Fruit fly (Drosophila melanogaster) whole organism, wandering third instar larva: ENCODE measurements around the gene Pif1B.

Source experiments
- Abd-B ChIP-seq: fragments of >200 bp; optimal IDR thresholded peaks from 2 replicates; lab custom pipeline; 2017; ENCODE audit warnings: missing biosample characterization, missing genetic modification characterization
- CG32264 ChIP-seq: fragments of 200-800 bp; sonication (Bioruptor generic); optimal IDR thresholded peaks from 2 replicates; lab custom pipeline; 2016; ENCODE audit warnings: missing biosample characterization, missing genetic modification characterization
- CG9705 ChIP-seq: fragments of 200-800 bp; sonication (Bioruptor generic); optimal IDR thresholded peaks from 2 replicates; lab custom pipeline; 2018; ENCODE audit warnings: missing biosample characterization, mild to moderate bottlenecking, missing genetic modification characterization
- Dfd ChIP-seq: fragments of >200 bp; optimal IDR thresholded peaks from 2 replicates; lab custom pipeline; 2017; ENCODE audit warnings: missing biosample characterization, missing genetic modification characterization
- Dif ChIP-seq: fragments of 200-275, 200-300 bp; sonication (Bioruptor generic); optimal IDR thresholded peaks from 2 replicates; lab custom pipeline; 2018; ENCODE audit warnings: missing biosample characterization, missing genetic modification characterization; ENCODE audit not compliant: partially characterized antibody
- HLH106 ChIP-seq: fragments of 200-800 bp; optimal IDR thresholded peaks from 3 replicates; lab custom pipeline; 2019; ENCODE audit warnings: missing biosample characterization, mild to moderate bottlenecking, missing genetic modification characterization, moderate library complexity
- Hnf4 ChIP-seq: fragments of 200-800 bp; sonication (Bioruptor generic); optimal IDR thresholded peaks from 2 replicates; lab custom pipeline; 2016; ENCODE audit warnings: missing biosample characterization, mild to moderate bottlenecking, missing genetic modification characterization
- Hr78 ChIP-seq: fragments of >200 bp; optimal IDR thresholded peaks from 2 replicates; lab custom pipeline; 2017; ENCODE audit warnings: missing biosample characterization, missing genetic modification characterization
- Jra ChIP-seq: sonication (Bioruptor generic); optimal IDR thresholded peaks from 2 replicates; lab custom pipeline; 2016; ENCODE audit warnings: missing biosample characterization, missing genetic modification characterization
- Mio ChIP-seq: sonication (Bioruptor generic); optimal IDR thresholded peaks from 2 replicates; lab custom pipeline; 2016; ENCODE audit warnings: missing biosample characterization, missing genetic modification characterization
- Myc ChIP-seq: fragments of >200 bp; optimal IDR thresholded peaks from 2 replicates; lab custom pipeline; 2017
- OdsH ChIP-seq: fragments of 200-800 bp; sonication (Bioruptor generic); optimal IDR thresholded peaks from 2 replicates; lab custom pipeline; 2016; ENCODE audit warnings: missing biosample characterization, mild to moderate bottlenecking, missing genetic modification characterization
- Rel ChIP-seq, 2 experiments: fragments of 200-800 bp; sonication (Bioruptor generic) in 1 of 2; optimal IDR thresholded peaks; 2 replicates in 1 of 2; 3 replicates in 1 of 2; lab custom pipeline; 2016 to 2019; ENCODE audit warnings: mild to moderate bottlenecking in 2 of 2, missing biosample characterization in 2 of 2, missing genetic modification characterization in 2 of 2, moderate library complexity in 1 of 2
- Sp1 ChIP-seq: fragments of 200-800 bp; sonication (Bioruptor generic); optimal IDR thresholded peaks from 3 replicates; lab custom pipeline; 2019; ENCODE audit warnings: missing biosample characterization, mild to moderate bottlenecking, missing genetic modification characterization, moderate library complexity
- br ChIP-seq: fragments of 200-800 bp; sonication (Bioruptor generic); optimal IDR thresholded peaks from 2 replicates; lab custom pipeline; 2016; ENCODE audit warnings: missing biosample characterization, missing genetic modification characterization
- brk ChIP-seq: fragments of 200-800 bp; sonication (Bioruptor generic); optimal IDR thresholded peaks from 2 replicates; lab custom pipeline; 2016; ENCODE audit warnings: missing biosample characterization, mild to moderate bottlenecking, missing genetic modification characterization
- dl ChIP-seq, 2 experiments: fragments of 175-275, 200-275 bp in 1 of 2; fragments of 200-275 bp in 1 of 2; sonication (Bioruptor generic); optimal IDR thresholded peaks; lab custom pipeline; 2018; ENCODE audit warnings: mild to moderate bottlenecking in 2 of 2, missing biosample characterization in 2 of 2, missing genetic modification characterization in 2 of 2, moderate library complexity in 2 of 2; ENCODE audit not compliant: partially characterized antibody in 2 of 2, insufficient read depth in 1 of 2
- dmrt93B ChIP-seq: fragments of 200-800 bp; sonication (Bioruptor generic); optimal IDR thresholded peaks from 2 replicates; lab custom pipeline; 2018; ENCODE audit warnings: missing biosample characterization, mild to moderate bottlenecking, missing genetic modification characterization
- ey ChIP-seq: fragments of 200-800 bp; sonication (Bioruptor generic); optimal IDR thresholded peaks from 2 replicates; lab custom pipeline; 2016; ENCODE audit warnings: missing biosample characterization, missing genetic modification characterization
- foxo ChIP-seq, 2 experiments: fragments of 200-800 bp; sonication (Bioruptor generic); optimal IDR thresholded peaks; 2 replicates in 1 of 2; 3 replicates in 1 of 2; lab custom pipeline; 2016 to 2017; ENCODE audit warnings: missing biosample characterization in 2 of 2, missing genetic modification characterization in 2 of 2
- h ChIP-seq: fragments of 200-800 bp; sonication (Bioruptor generic); optimal IDR thresholded peaks from 3 replicates; lab custom pipeline; 2016; ENCODE audit warnings: missing biosample characterization, mild to moderate bottlenecking, missing genetic modification characterization
- jim ChIP-seq: fragments of 175-275, 200-325 bp; sonication (Bioruptor generic); optimal IDR thresholded peaks from 2 replicates; lab custom pipeline; 2016; ENCODE audit warnings: missing biosample characterization, mild to moderate bottlenecking, missing genetic modification characterization
- lola ChIP-seq: fragments of >200 bp; optimal IDR thresholded peaks from 2 replicates; lab custom pipeline; 2017; ENCODE audit warnings: missing biosample characterization, missing genetic modification characterization
- pan ChIP-seq: fragments of >200 bp; optimal IDR thresholded peaks from 2 replicates; lab custom pipeline; 2017
- psq ChIP-seq: fragments of 200-800 bp; sonication (Bioruptor generic); optimal IDR thresholded peaks from 3 replicates; lab custom pipeline; 2017; ENCODE audit warnings: missing biosample characterization, mild to moderate bottlenecking, missing genetic modification characterization, moderate library complexity
- rgr ChIP-seq: fragments of 200-800 bp; sonication (Bioruptor generic); optimal IDR thresholded peaks from 3 replicates; lab custom pipeline; 2016; ENCODE audit warnings: missing biosample characterization, mild to moderate bottlenecking, missing genetic modification characterization
- sage ChIP-seq: fragments of 200-800 bp; sonication (Bioruptor generic); optimal IDR thresholded peaks from 2 replicates; lab custom pipeline; 2016; ENCODE audit warnings: missing biosample characterization, mild to moderate bottlenecking, missing genetic modification characterization
- sv ChIP-seq: fragments of 200-800 bp; sonication (Bioruptor generic); optimal IDR thresholded peaks from 3 replicates; lab custom pipeline; 2016; ENCODE audit warnings: missing biosample characterization, missing genetic modification characterization
- usp ChIP-seq: fragments of >200 bp; optimal IDR thresholded peaks from 2 replicates; lab custom pipeline; 2017; ENCODE audit warnings: missing biosample characterization, missing genetic modification characterization
- woc ChIP-seq: sonication (Bioruptor generic); optimal IDR thresholded peaks from 2 replicates; lab custom pipeline; 2016; ENCODE audit warnings: missing biosample characterization, mild to moderate bottlenecking, missing genetic modification characterization

Pif1B gene

DNA sequence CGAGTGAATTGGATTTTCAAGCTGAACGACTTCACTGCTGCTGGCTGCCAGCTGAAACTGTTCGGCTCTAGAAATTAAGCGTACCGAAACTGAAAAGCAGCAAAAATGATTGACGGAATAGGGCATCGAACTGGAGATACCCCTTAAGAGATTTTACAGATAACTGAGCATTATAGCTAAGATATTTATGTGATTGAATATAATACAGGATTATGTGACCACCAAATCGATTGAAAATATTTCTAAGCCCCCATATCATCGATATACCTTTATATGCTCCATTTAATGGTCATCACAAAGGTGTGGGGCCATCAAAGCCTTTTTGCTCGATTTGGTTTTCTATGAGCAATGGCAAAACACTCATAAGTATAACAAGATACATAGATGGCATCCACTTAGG, 16.2 kb downstream of the Pif1B start:
- TF ChIP-seq Dfd (GFP tag; lab: Kevin White, UChicago) (no peak), h (GFP tag; lab: Kevin White, UChicago) (no peak), Hr78 (GFP tag; lab: Kevin White, UChicago) (no peak)
- TF ChIP-seq, all 38 proteins: peak for 0

DNA sequence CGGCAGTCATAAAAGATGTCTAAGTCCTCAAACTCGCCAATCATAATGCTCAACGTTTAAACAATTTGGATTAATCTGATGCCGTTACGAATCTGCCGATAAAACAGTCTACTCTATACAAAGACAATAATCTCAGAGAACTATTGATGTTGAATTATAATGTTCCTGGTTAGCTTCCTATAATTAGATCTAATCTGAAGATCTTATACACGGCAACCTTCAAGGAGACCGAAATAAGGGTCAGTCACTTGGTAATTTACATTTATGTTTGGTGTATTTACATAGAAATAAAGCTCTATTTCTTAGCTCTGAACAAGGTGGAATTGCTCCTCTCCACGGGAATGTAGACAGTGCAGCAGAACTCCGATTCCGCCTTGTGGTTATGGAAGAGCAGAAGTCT, 20.3 kb downstream of the Pif1B start, which contains the start of gene CG33189:
Gene CG33189 (minus strand): TSS at position 101 of the 400 bp plus-strand sequence.
- no peak for TF ChIP-seq dl (GFP tag; optimal IDR thresholded peaks at IDR 0.05; lab: Kevin White, UChicago; ENCODE audit: insufficient read depth in 1 of 2, partially characterized antibody in 2 of 2)
- no peak for TF ChIP-seq Sp1
- TF ChIP-seq pan (lab: Kevin White, UChicago), result no peak
- TF ChIP-seq HLH106, result no peak
- no peak for TF ChIP-seq Dif (GFP tag; lab: Kevin White, UChicago)
- TF ChIP-seq Jra (GFP tag; lab: Kevin White, UChicago), result no peak
- TF ChIP-seq Abd-B (GFP tag; lab: Kevin White, UChicago), result no peak
- TF ChIP-seq usp, result no peak
- TF ChIP-seq brk (GFP tag; lab: Kevin White, UChicago), result no peak
- no peak for TF ChIP-seq dmrt93B (GFP tag; lab: Kevin White, UChicago)
- no peak for TF ChIP-seq woc
- TF ChIP-seq sv, result no peak
- TF ChIP-seq Hnf4 (GFP tag; lab: Kevin White, UChicago), result no peak
- TF ChIP-seq Rel (GFP tag; optimal IDR thresholded peaks at IDR 0.05; lab: Kevin White, UChicago), result no peak
- TF ChIP-seq Rel (tag; optimal IDR thresholded peaks at IDR 0.05; lab: Kevin White, UChicago), result no peak
- no peak for TF ChIP-seq sage (GFP tag; lab: Kevin White, UChicago)
- TF ChIP-seq CG32264 (GFP tag; lab: Kevin White, UChicago), result no peak
- TF ChIP-seq rgr (GFP tag; lab: Kevin White, UChicago), result no peak

DNA sequence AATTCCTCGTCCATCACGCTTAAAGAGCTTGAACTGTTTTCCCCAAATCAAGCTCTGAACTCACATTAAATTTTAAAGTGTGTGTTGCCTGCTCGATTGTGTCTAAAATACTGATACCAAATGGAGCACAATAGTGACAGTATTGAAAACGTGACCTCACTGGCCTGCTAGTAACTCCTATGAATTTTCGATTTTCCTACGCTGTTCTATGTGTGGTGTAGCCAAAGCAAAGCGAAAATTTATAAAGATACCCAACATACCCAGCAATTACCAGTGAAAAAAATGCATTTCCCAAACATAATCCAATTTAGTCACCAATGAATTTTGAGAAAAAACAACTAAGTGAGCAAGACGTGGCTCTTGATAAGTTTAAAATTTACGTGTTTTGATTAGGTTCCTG, 21.2 kb downstream of the Pif1B start, which contains the start of gene CG33191:
Gene CG33191 (minus strand): TSS at position 101 of the 400 bp plus-strand sequence.
- no peak for TF ChIP-seq usp
- no peak for TF ChIP-seq brk (GFP tag; lab: Kevin White, UChicago)
- no peak for TF ChIP-seq foxo (GFP tag; optimal IDR thresholded peaks at IDR 0.05; lab: Kevin White, UChicago)
- no peak for TF ChIP-seq HLH106
- TF ChIP-seq pan (lab: Kevin White, UChicago), result no peak
- no peak for TF ChIP-seq Sp1
- no peak for TF ChIP-seq Myc (lab: Kevin White, UChicago)
- no peak for TF ChIP-seq Abd-B (GFP tag; lab: Kevin White, UChicago)
- no peak for TF ChIP-seq OdsH (GFP tag; lab: Kevin White, UChicago)
- TF ChIP-seq Hnf4 (GFP tag; lab: Kevin White, UChicago), result no peak
- TF ChIP-seq br (GFP tag; lab: Kevin White, UChicago), result no peak
- no peak for TF ChIP-seq lola (GFP tag; lab: Kevin White, UChicago)
- no peak for TF ChIP-seq CG9705 (GFP tag; lab: Kevin White, UChicago)
- no peak for TF ChIP-seq Dif (GFP tag; lab: Kevin White, UChicago)
- TF ChIP-seq psq (GFP tag; lab: Kevin White, UChicago), result no peak
- TF ChIP-seq, all 38 proteins: peak for 0

DNA sequence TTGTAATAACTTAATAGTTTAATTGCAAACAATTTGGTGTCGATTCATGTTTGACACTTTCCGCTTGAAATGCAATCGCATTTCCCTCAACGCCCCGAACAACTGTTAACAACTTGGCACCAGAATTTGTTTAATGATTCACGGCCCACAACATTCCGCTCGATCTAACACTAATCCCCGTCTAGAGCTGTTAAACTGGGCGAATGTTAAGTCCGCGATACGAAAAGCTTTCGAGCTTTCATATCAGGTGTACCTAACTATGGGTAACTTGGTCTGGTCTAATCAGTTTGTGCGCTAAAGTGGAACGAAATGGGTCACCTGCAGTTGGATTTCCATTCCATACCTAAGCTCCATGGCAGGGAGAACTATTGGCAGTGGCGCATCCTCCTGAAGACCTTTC, 27.8 kb downstream of the Pif1B start, which contains the start of gene CG34301:
Gene CG34301 (plus strand): TSS at position 301 of the 400 bp plus-strand sequence.
- TF ChIP-seq foxo (GFP tag; optimal IDR thresholded peaks at IDR 0.05; lab: Kevin White, UChicago) (no peak), Dif (GFP tag; lab: Kevin White, UChicago) (no peak), sv (no peak), dl (GFP tag; optimal IDR thresholded peaks at IDR 0.05; lab: Kevin White, UChicago; ENCODE audit: insufficient read depth in 1 of 2, partially characterized antibody in 2 of 2) (no peak), ey (GFP tag; lab: Kevin White, UChicago) (no peak)

DNA sequence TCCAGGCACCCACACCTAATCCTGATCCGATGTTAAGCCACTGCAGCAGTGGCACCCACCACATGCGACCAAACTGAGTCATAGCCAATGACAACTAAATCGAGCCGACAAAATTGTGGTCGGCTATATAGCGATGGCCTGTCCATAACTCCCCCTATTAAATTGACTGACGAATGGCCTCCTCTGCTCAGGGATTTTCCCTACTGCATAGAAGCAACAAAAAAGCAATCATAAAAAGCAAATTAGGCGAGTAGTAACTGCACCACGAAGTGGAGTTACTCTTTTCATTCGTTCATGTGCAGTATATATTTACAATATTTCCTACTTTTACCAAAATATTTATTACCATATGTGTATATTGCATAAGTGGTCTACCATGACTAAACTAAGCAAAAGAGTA, 28.4 kb downstream of the Pif1B start, which contains the start of gene CG13318:
Gene CG13318 (minus strand): TSS at position 101 of the 400 bp plus-strand sequence.
- no peak for TF ChIP-seq Mio (GFP tag; lab: Kevin White, UChicago)
- TF ChIP-seq jim (GFP tag; lab: Kevin White, UChicago), result no peak
